Worm (Caenorhabditis elegans) whole organism, L4 larva: ENCODE results near the gene sld-5.
A peak's percentile ranks its signal among the peaks of the same experiment; 100 is the strongest.

Source experiments
- F26F4.8 ChIP-seq: fragments of 200-800 bp; sonication (Bioruptor generic); conservative IDR thresholded peaks from 2 replicates; pipeline ENCODE4 v1.3.6; 2022; ENCODE audit warnings: missing genetic modification characterization, missing compliant biosample characterization
- F44E2.7 ChIP-seq: fragments of 200-800 bp; sonication (Bioruptor generic); IDR thresholded peaks from 2 replicates; pipeline ENCODE4 v2.1.2; 2022; ENCODE audit warnings: missing genetic modification characterization, missing compliant biosample characterization
- R02D3.7 ChIP-seq: fragments of 150-350 bp; sonication (generic microtip); optimal IDR thresholded peaks from 3 replicates; lab custom pipeline; 2014; ENCODE audit warnings: missing biosample characterization, missing genetic modification characterization
- ZK337.2 ChIP-seq: fragments of 200-800 bp; sonication (Bioruptor generic); IDR thresholded peaks from 2 replicates; pipeline ENCODE4 v1.3.6; 2022; ENCODE audit warnings: missing genetic modification reagents, missing genetic modification characterization, missing compliant biosample characterization
- aha-1 ChIP-seq: fragments of 150-350 bp; peaks from one replicate; lab custom pipeline; 2014; ENCODE audit warnings: missing biosample characterization, missing genetic modification characterization
- ama-1 ChIP-seq: fragments of 150-350 bp; optimal IDR thresholded peaks from 2 replicates; lab custom pipeline; 2014; ENCODE audit warnings: inconsistent platforms, mixed read lengths
- ceh-82 ChIP-seq: sonication (generic microtip); optimal IDR thresholded peaks from 2 replicates; lab custom pipeline; 2017; ENCODE audit warnings: missing biosample characterization, missing genetic modification characterization
- ctbp-1 ChIP-seq: fragments of 200-800 bp; sonication (Bioruptor generic); IDR thresholded peaks from 2 replicates; pipeline ENCODE4 v1.3.6; 2022; ENCODE audit warnings: missing genetic modification reagents, missing genetic modification characterization, missing compliant biosample characterization
- daf-8 ChIP-seq: fragments of 200-800 bp; sonication (Bioruptor generic); IDR thresholded peaks from 2 replicates; pipeline ENCODE4 v1.3.6; 2022; ENCODE audit warnings: missing genetic modification characterization, missing compliant biosample characterization
- dmd-6 ChIP-seq: fragments of 200-800 bp; sonication (Bioruptor generic); IDR thresholded peaks from 2 replicates; pipeline ENCODE4 v1.3.6; 2022; ENCODE audit warnings: missing genetic modification reagents, missing genetic modification characterization, missing compliant biosample characterization
- dpl-1 ChIP-seq: fragments of 150-350 bp; optimal IDR thresholded peaks from 2 replicates; lab custom pipeline; 2014; ENCODE audit warnings: missing biosample characterization, missing genetic modification reagents, missing genetic modification characterization
- egl-27 ChIP-seq: sonication (generic microtip); optimal IDR thresholded peaks from 3 replicates; lab custom pipeline; 2017; ENCODE audit warnings: missing biosample characterization, missing genetic modification reagents, missing genetic modification characterization
- egl-43 ChIP-seq: fragments of 200-800 bp; sonication (Bioruptor generic); IDR thresholded peaks from 2 replicates; pipeline ENCODE4 v1.3.6; 2022; ENCODE audit warnings: missing genetic modification reagents, missing genetic modification characterization, missing compliant biosample characterization
- fkh-10 ChIP-seq: fragments of 150-350 bp; optimal IDR thresholded peaks from 2 replicates; lab custom pipeline; 2014; ENCODE audit warnings: missing biosample characterization, missing genetic modification reagents, missing genetic modification characterization
- gei-8 ChIP-seq: fragments of 200-800 bp; sonication (Bioruptor generic); optimal IDR thresholded peaks from 2 replicates; lab custom pipeline; 2018; ENCODE audit warnings: mild to moderate bottlenecking, missing genetic modification characterization, missing compliant biosample characterization
- hif-1 ChIP-seq, 2 experiments: sonication (generic microtip); optimal IDR thresholded peaks; 2 replicates each; lab custom pipeline; 2016 to 2017; ENCODE audit warnings: missing compliant biosample characterization in 2 of 2, missing genetic modification characterization in 2 of 2, missing genetic modification reagents in 2 of 2, missing genotype in 2 of 2, mild to moderate bottlenecking in 1 of 2
- hlh-11 ChIP-seq: fragments of 200-800 bp; sonication (Bioruptor generic); optimal IDR thresholded peaks from 2 replicates; lab custom pipeline; 2018; ENCODE audit warnings: mild to moderate bottlenecking, missing genetic modification characterization, missing compliant biosample characterization
- hmg-1.1 ChIP-seq: fragments of 200-800 bp; sonication (Bioruptor generic); IDR thresholded peaks from 2 replicates; pipeline ENCODE4 v1.3.6; 2022; ENCODE audit warnings: missing genetic modification reagents, missing genetic modification characterization, missing compliant biosample characterization
- jun-1 ChIP-seq: fragments of 150-350 bp; optimal IDR thresholded peaks from 2 replicates; lab custom pipeline; 2014; ENCODE audit warnings: missing biosample characterization, missing genetic modification reagents, missing genetic modification characterization
- lin-1 ChIP-seq: fragments of 200-800 bp; sonication (Bioruptor generic); IDR thresholded peaks from 2 replicates; pipeline ENCODE4 v1.3.6; 2022; ENCODE audit warnings: missing genetic modification reagents, missing genetic modification characterization, missing compliant biosample characterization
- lin-29 ChIP-seq: fragments of 200-800 bp; sonication (Bioruptor generic); IDR thresholded peaks from 2 replicates; pipeline ENCODE4 v1.3.6; 2022; ENCODE audit warnings: missing genetic modification reagents, missing genetic modification characterization, missing compliant biosample characterization
- lin-39 ChIP-seq: fragments of 150-350 bp; optimal IDR thresholded peaks from 2 replicates; lab custom pipeline; 2014; ENCODE audit warnings: missing biosample characterization, missing genetic modification reagents, missing genetic modification characterization
- madf-9 ChIP-seq: fragments of 200-800 bp; sonication (Bioruptor generic); conservative IDR thresholded peaks from 2 replicates; pipeline ENCODE4 v1.3.6; 2022; ENCODE audit warnings: missing genetic modification reagents, missing genetic modification characterization, missing compliant biosample characterization
- mdl-1 ChIP-seq, 2 experiments: fragments of 150-350 bp in 1 of 2; sonication (generic microtip) in 1 of 2; optimal IDR thresholded peaks; 2 replicates each; lab custom pipeline; 2014 to 2017; ENCODE audit warnings: missing biosample characterization in 2 of 2, missing genetic modification characterization in 2 of 2
- mep-1 ChIP-seq: fragments of 150-350 bp; sonication (generic microtip); optimal IDR thresholded peaks from 3 replicates; lab custom pipeline; 2014; ENCODE audit warnings: missing biosample characterization, missing genetic modification characterization
- nhr-10 ChIP-seq: fragments of 150-350 bp; optimal IDR thresholded peaks from 2 replicates; lab custom pipeline; 2014; ENCODE audit warnings: missing biosample characterization, missing genetic modification characterization
- pha-4 ChIP-seq, 2 experiments: fragments of 150-350 bp in 1 of 2; fragments of 200-800 bp in 1 of 2; sonication (Bioruptor generic) in 1 of 2; IDR thresholded peaks in 1 of 2; optimal IDR thresholded peaks in 1 of 2; 2 replicates each; pipeline versions ENCODE4 v1.3.6 to Lab custom; 2014 to 2022; ENCODE audit warnings: missing genetic modification characterization in 2 of 2, missing genetic modification reagents in 2 of 2, missing biosample characterization in 1 of 2, missing compliant biosample characterization in 1 of 2
- php-3 ChIP-seq: fragments of 200-800 bp; sonication (Bioruptor generic); IDR thresholded peaks from 2 replicates; pipeline ENCODE4 v1.3.6; 2022; ENCODE audit warnings: missing genetic modification reagents, missing genetic modification characterization, missing compliant biosample characterization
- pqm-1 ChIP-seq: sonication (generic microtip); optimal IDR thresholded peaks from 2 replicates; lab custom pipeline; 2017; ENCODE audit warnings: missing biosample characterization, missing genetic modification characterization
- set-16 ChIP-seq: fragments of 200-800 bp; sonication (Bioruptor generic); IDR thresholded peaks from 2 replicates; pipeline ENCODE4 v1.3.6; 2022; ENCODE audit warnings: missing genetic modification reagents, missing genetic modification characterization, missing compliant biosample characterization
- tag-97 ChIP-seq: fragments of 200-800 bp; sonication (Bioruptor generic); IDR thresholded peaks from 2 replicates; pipeline ENCODE4 v1.3.6; 2022; ENCODE audit warnings: missing genetic modification characterization, missing compliant biosample characterization
- unc-39 ChIP-seq: sonication (generic microtip); optimal IDR thresholded peaks from 2 replicates; lab custom pipeline; 2017; ENCODE audit warnings: missing biosample characterization, missing genetic modification characterization
- unc-62 ChIP-seq, 3 experiments: fragments of 150-350 bp in 1 of 3; sonication (generic microtip); optimal IDR thresholded peaks in 2 of 3; peaks in 1 of 3; 1 replicate in 1 of 3; 2 replicates in 2 of 3; lab custom pipeline; 2014 to 2017; ENCODE audit warnings: missing biosample characterization in 3 of 3, missing genetic modification characterization in 3 of 3, missing genetic modification reagents in 3 of 3, missing genotype in 1 of 3
- zfp-2 ChIP-seq: sonication (generic microtip); optimal IDR thresholded peaks from 2 replicates; lab custom pipeline; 2016; ENCODE audit warnings: mild to moderate bottlenecking, missing genetic modification characterization, missing compliant biosample characterization
- zfp-3 ChIP-seq: fragments of 200-800 bp; sonication (Bioruptor generic); conservative IDR thresholded peaks from 2 replicates; pipeline ENCODE4 v1.3.6; 2022; ENCODE audit warnings: missing genetic modification reagents, missing genetic modification characterization, missing compliant biosample characterization
- zip-2 ChIP-seq: fragments of 150-350 bp; optimal IDR thresholded peaks from 2 replicates; lab custom pipeline; 2014; ENCODE audit warnings: missing biosample characterization, missing genetic modification characterization
- ztf-7 ChIP-seq: fragments of 150-350 bp; optimal IDR thresholded peaks from 2 replicates; lab custom pipeline; 2014; ENCODE audit warnings: missing biosample characterization, missing genetic modification characterization

sld-5 gene

DNA sequence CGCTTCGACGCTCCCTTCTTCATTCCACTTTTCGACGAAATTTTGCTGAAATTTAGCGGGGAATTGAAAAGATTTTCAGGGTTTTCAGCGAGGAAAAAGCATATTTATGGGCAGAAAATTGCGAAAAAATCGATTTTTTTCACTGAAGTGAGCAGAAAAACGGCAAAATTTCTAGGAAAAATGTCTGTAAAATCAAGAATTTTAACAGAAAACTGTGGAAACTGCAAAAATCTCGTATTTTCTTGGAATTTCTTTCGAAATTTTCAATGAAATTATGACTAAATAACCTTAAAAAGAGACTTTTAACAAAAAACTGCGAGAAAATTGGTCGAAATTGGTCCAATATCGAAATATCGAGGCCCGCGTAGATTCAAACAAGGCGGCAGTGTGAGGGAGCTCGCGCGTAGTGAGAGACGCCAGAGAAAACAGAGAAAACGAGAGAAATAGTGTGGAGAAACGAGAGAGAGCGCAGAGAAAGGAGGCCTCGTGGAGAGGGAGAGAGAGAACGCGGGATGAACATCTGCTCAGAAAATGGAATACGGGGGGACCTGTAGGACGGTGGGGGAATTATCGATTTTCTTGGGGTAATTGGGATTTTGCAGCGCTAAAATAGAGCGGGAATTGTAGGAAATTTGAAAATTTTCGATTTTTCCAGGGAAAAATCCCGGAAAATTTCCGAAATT lies 12.0 kb upstream of the sld-5 start, which contains the start of gene swsn-1 (continued):
- TF ChIP-seq lin-29 (GFP tag; lab: Robert Waterston, UW) (no peak), tag-97 (GFP tag; lab: Robert Waterston, UW) (no peak), unc-62 (GFP tag; optimal IDR thresholded peaks at IDR 0.05 in 1 of 2; lab: Kevin White, UChicago) (no peak), unc-62 (tag; optimal IDR thresholded peaks at IDR 0.05; lab: Kevin White, UChicago) (no peak), unc-39 (tag; lab: Kevin White, UChicago) (no peak), dmd-6 (0 out of 2 replicates have a peak, but pooled peaks have one; percentile 6), jun-1 (tag; lab: Kevin White, UChicago) (no peak), nhr-10 (tag; lab: Kevin White, UChicago) (no peak), zfp-2 (tag; lab: Kevin White, UChicago) (no peak), ZK337.2 (GFP tag; lab: Robert Waterston, UW) (no peak), daf-8 (no peak), egl-27 (tag; lab: Kevin White, UChicago) (no peak), R02D3.7 (tag; lab: Kevin White, UChicago) (no peak), hif-1 (tag; optimal IDR thresholded peaks at IDR 0.05; lab: Kevin White, UChicago) (peak in 1 of 2 experiments; percentile 15), ctbp-1 (GFP tag; lab: Robert Waterston, UW) (peak; percentile 16; the same call in 1 of the 2 replicates), mdl-1 (tag; optimal IDR thresholded peaks at IDR 0.05; lab: Kevin White, UChicago) (peak in 1 of 2 experiments; percentile 57)

ce11 chrV:20241243-20241862 lies 3.8 kb upstream of the sld-5 start:
- TF ChIP-seq lin-39 (tag; lab: Kevin White, UChicago) (no peak), set-16 (GFP tag; lab: Robert Waterston, UW) (peak; percentile 97), F44E2.7 (GFP tag; lab: Robert Waterston, UW) (peak; percentile 66; the same call in 1 of the 2 replicates), unc-62 (GFP tag; optimal IDR thresholded peaks at IDR 0.05 in 1 of 2; lab: Kevin White, UChicago) (peak in 1 of 2 experiments; percentile 18), unc-62 (tag; optimal IDR thresholded peaks at IDR 0.05; lab: Kevin White, UChicago) (no peak), fkh-10 (GFP tag; lab: Kevin White, UChicago) (no peak), pha-4 (GFP tag; IDR thresholded peaks at IDR 0.05; lab: Robert Waterston, UW) (peak; percentile 28; the same call in 1 of the 2 replicates), pha-4 (tag; optimal IDR thresholded peaks at IDR 0.05; lab: Kevin White, UChicago) (no peak), hmg-1.1 (GFP tag; lab: Robert Waterston, UW) (no peak), zip-2 (tag; lab: Kevin White, UChicago) (no peak), F26F4.8 (GFP tag; lab: Robert Waterston, UW) (0 out of 2 replicates have a peak, but pooled peaks have one; percentile 8), dpl-1 (GFP tag; lab: Kevin White, UChicago) (no peak)

- no peak for TF ChIP-seq ztf-7 (tag; lab: Kevin White, UChicago)
- TF ChIP-seq madf-9 (GFP tag; lab: Robert Waterston, UW), result no peak
- TF ChIP-seq gei-8 (GFP tag; lab: Kevin White, UChicago), result no peak
- no peak for TF ChIP-seq lin-1 (GFP tag; lab: Robert Waterston, UW)
- no peak for TF ChIP-seq pqm-1 (tag; lab: Kevin White, UChicago)
- TF ChIP-seq unc-39 (tag; lab: Kevin White, UChicago), result no peak
- no peak for TF ChIP-seq mep-1
- TF ChIP-seq hlh-11 (tag; lab: Kevin White, UChicago), result no peak
- TF ChIP-seq zfp-3, result no peak
- no peak for TF ChIP-seq egl-43 (GFP tag; lab: Robert Waterston, UW)
- no peak for TF ChIP-seq nhr-10 (tag; lab: Kevin White, UChicago)
- no peak for TF ChIP-seq aha-1 (tag; lab: Kevin White, UChicago)
- no peak for TF ChIP-seq ama-1
- TF ChIP-seq dmd-6, result no peak
- TF ChIP-seq hmg-1.1 (GFP tag; lab: Robert Waterston, UW), result no peak
- no peak for TF ChIP-seq fkh-10 (GFP tag; lab: Kevin White, UChicago)
- no peak for TF ChIP-seq php-3
- TF ChIP-seq ceh-82 (tag; lab: Kevin White, UChicago), result no peak
Measured at ce11 chrV:20235231-20235630, 2.3 kb downstream of the sld-5 start.
